Fruit fly (Drosophila melanogaster) whole organism, embryonic: ENCODE results near the gene CG6051.

ENCODE experiments used
- Antp ChIP-seq: fragments of 200-800 bp; sonication (Bioruptor generic); optimal IDR thresholded peaks from 3 replicates; lab custom pipeline; 2016; ENCODE audit warnings: missing biosample characterization, missing genetic modification characterization
- CG10543 ChIP-seq: fragments of 200-800 bp; sonication (Bioruptor generic); optimal IDR thresholded peaks from 3 replicates; lab custom pipeline; 2017; ENCODE audit warnings: missing biosample characterization, mild to moderate bottlenecking, missing genetic modification characterization, moderate library complexity
- CG11504 ChIP-seq: fragments of 200-800 bp; sonication (Bioruptor generic); optimal IDR thresholded peaks from 3 replicates; lab custom pipeline; 2019; ENCODE audit warnings: missing biosample characterization, mild to moderate bottlenecking, missing genetic modification characterization, moderate library complexity
- CG12071 ChIP-seq: fragments of 200-800 bp; sonication (Bioruptor generic); optimal IDR thresholded peaks from 3 replicates; lab custom pipeline; 2018; ENCODE audit warnings: missing biosample characterization, mild to moderate bottlenecking, missing genetic modification characterization
- CG12155 ChIP-seq: fragments of 200-800 bp; sonication (Bioruptor generic); optimal IDR thresholded peaks from 3 replicates; lab custom pipeline; 2016; ENCODE audit warnings: missing biosample characterization, missing genetic modification characterization
- CG14710 ChIP-seq: fragments of 200-800 bp; sonication (Bioruptor generic); optimal IDR thresholded peaks from 3 replicates; lab custom pipeline; 2019; ENCODE audit warnings: missing biosample characterization, mild to moderate bottlenecking, missing genetic modification characterization, moderate library complexity
- CG1603 ChIP-seq: fragments of 200-800 bp; sonication (Bioruptor generic); optimal IDR thresholded peaks from 2 replicates; lab custom pipeline; 2019; ENCODE audit warnings: missing biosample characterization, mild to moderate bottlenecking, missing genetic modification characterization, moderate library complexity
- CG18262 ChIP-seq: fragments of 200-800 bp; optimal IDR thresholded peaks from 3 replicates; lab custom pipeline; 2019; ENCODE audit warnings: missing biosample characterization, mild to moderate bottlenecking, missing genetic modification characterization, moderate library complexity
- CG31365 ChIP-seq: fragments of 200-800 bp; sonication (Bioruptor generic); optimal IDR thresholded peaks from 2 replicates; lab custom pipeline; 2018; ENCODE audit warnings: missing biosample characterization, mild to moderate bottlenecking, missing genetic modification characterization
- CG6272 ChIP-seq: fragments of 200-800 bp; sonication (Bioruptor generic); IDR thresholded peaks from 2 replicates; pipeline ENCODE4 v1.3.6; 2022; ENCODE audit warnings: missing biosample characterization, missing genetic modification characterization
- CG7372 ChIP-seq: fragments of 200-800 bp; sonication (Bioruptor generic); IDR thresholded peaks from 2 replicates; pipeline ENCODE4 v1.3.6; 2022; ENCODE audit warnings: missing biosample characterization, missing genetic modification characterization
- CG7928 ChIP-seq: fragments of 200-800 bp; sonication (Bioruptor generic); optimal IDR thresholded peaks from 2 replicates; lab custom pipeline; 2017; ENCODE audit warnings: missing biosample characterization, mild to moderate bottlenecking, missing genetic modification characterization
- CG8290 ChIP-seq, 3 experiments: fragments of 200-800 bp; sonication (Bioruptor generic); optimal IDR thresholded peaks; 2 replicates each; lab custom pipeline; 2016 to 2019; ENCODE audit warnings: missing biosample characterization in 3 of 3, missing genetic modification characterization in 3 of 3, mild to moderate bottlenecking in 2 of 3, moderate library complexity in 1 of 3
- CG8388 ChIP-seq: fragments of 200-800 bp; sonication (Bioruptor generic); optimal IDR thresholded peaks from 2 replicates; lab custom pipeline; 2019; ENCODE audit warnings: missing biosample characterization, mild to moderate bottlenecking, missing genetic modification characterization, moderate library complexity
- CG9817 ChIP-seq: fragments of 200-800 bp; sonication (Bioruptor generic); optimal IDR thresholded peaks from 2 replicates; lab custom pipeline; 2018; ENCODE audit warnings: missing biosample characterization, mild to moderate bottlenecking, missing genetic modification characterization, moderate library complexity
- CHES-1-like ChIP-seq: fragments of 200-800 bp; sonication (Bioruptor generic); optimal IDR thresholded peaks from 2 replicates; lab custom pipeline; 2016; ENCODE audit warnings: missing biosample characterization, missing genetic modification characterization
- Camta ChIP-seq: fragments of 200-800 bp; sonication (Bioruptor generic); optimal IDR thresholded peaks from 2 replicates; lab custom pipeline; 2016; ENCODE audit warnings: missing biosample characterization, missing genetic modification characterization
- CrebB ChIP-seq: fragments of 200-800 bp; sonication (Bioruptor generic); optimal IDR thresholded peaks from 3 replicates; lab custom pipeline; 2018; ENCODE audit warnings: missing biosample characterization, mild to moderate bottlenecking, missing genetic modification characterization
- D ChIP-seq, 2 experiments: fragments of 200-800 bp in 1 of 2; fragments of >200 bp in 1 of 2; sonication (Bioruptor generic) in 1 of 2; optimal IDR thresholded peaks; 2 replicates in 1 of 2; 3 replicates in 1 of 2; lab custom pipeline; 2017; ENCODE audit warnings: mild to moderate bottlenecking in 1 of 2, missing biosample characterization in 1 of 2, missing genetic modification characterization in 1 of 2, missing genetic modification reagents in 1 of 2
- D19A ChIP-seq: fragments of 200-800 bp; optimal IDR thresholded peaks from 3 replicates; lab custom pipeline; 2019; ENCODE audit warnings: missing biosample characterization, mild to moderate bottlenecking, missing genetic modification characterization, moderate library complexity
- Drgx ChIP-seq: fragments of 200-800 bp; sonication (Bioruptor generic); IDR thresholded peaks from 2 replicates; pipeline ENCODE4 v1.3.6; 2022; ENCODE audit warnings: missing biosample characterization, missing genetic modification characterization
- Ets65A ChIP-seq: fragments of 200-800 bp; sonication (Bioruptor generic); peaks from one replicate; lab custom pipeline; 2016; ENCODE audit warnings: missing biosample characterization, missing genetic modification characterization
- Gsc ChIP-seq: fragments of 200-800 bp; sonication (Bioruptor generic); IDR thresholded peaks from 2 replicates; pipeline ENCODE4 v1.3.6; 2022; ENCODE audit warnings: missing biosample characterization, missing genetic modification characterization
- Gug ChIP-seq: fragments of 200-800 bp; sonication (Bioruptor generic); IDR thresholded peaks from 4 replicates; pipeline ENCODE4 v1.3.6; 2022; ENCODE audit warnings: missing biosample characterization, missing genetic modification characterization
- Hr51 ChIP-seq, 2 experiments: fragments of 200-800 bp; sonication (Bioruptor generic); optimal IDR thresholded peaks; 2 replicates in 1 of 2; 3 replicates in 1 of 2; lab custom pipeline; 2016 to 2018; ENCODE audit warnings: missing biosample characterization in 2 of 2, missing genetic modification characterization in 2 of 2, mild to moderate bottlenecking in 1 of 2, moderate library complexity in 1 of 2
- Lpt ChIP-seq: fragments of >200 bp; optimal IDR thresholded peaks from 2 replicates; lab custom pipeline; 2018; ENCODE audit warnings: missing biosample characterization, missing genetic modification characterization
- MBD-R2 ChIP-seq: fragments of 200-800 bp; sonication (Bioruptor generic); IDR thresholded peaks from 2 replicates; pipeline ENCODE4 v1.3.6; 2022; ENCODE audit warnings: missing biosample characterization, missing genetic modification characterization
- Mad ChIP-seq: fragments of 200-800 bp; sonication (Bioruptor generic); optimal IDR thresholded peaks from 2 replicates; lab custom pipeline; 2016; ENCODE audit warnings: missing biosample characterization, missing genetic modification characterization
- Opbp ChIP-seq: fragments of 200-800 bp; sonication (Bioruptor generic); IDR thresholded peaks from 3 replicates; pipeline ENCODE4 v1.3.6; 2022; ENCODE audit warnings: missing biosample characterization, missing genetic modification characterization; ENCODE audit not compliant: partially characterized antibody
- Pdp1 ChIP-seq, 2 experiments: fragments of 200-800 bp; sonication (Bioruptor generic); optimal IDR thresholded peaks; 3 replicates each; lab custom pipeline; 2016; ENCODE audit warnings: missing biosample characterization in 2 of 2, missing genetic modification characterization in 2 of 2, mild to moderate bottlenecking in 1 of 2, moderate library complexity in 1 of 2
- Side ChIP-seq: fragments of 200-800 bp; sonication (Bioruptor generic); optimal IDR thresholded peaks from 2 replicates; lab custom pipeline; 2016; ENCODE audit warnings: missing biosample characterization, missing genetic modification characterization
- Sox102F ChIP-seq: fragments of 200-800 bp; sonication (Bioruptor generic); optimal IDR thresholded peaks from 2 replicates; lab custom pipeline; 2018; ENCODE audit warnings: missing biosample characterization, mild to moderate bottlenecking, missing genetic modification characterization, moderate library complexity
- bigmax ChIP-seq: fragments of 200-800 bp; sonication (Bioruptor generic); optimal IDR thresholded peaks from 2 replicates; lab custom pipeline; 2018; ENCODE audit warnings: missing biosample characterization, mild to moderate bottlenecking, missing genetic modification characterization
- cato ChIP-seq: fragments of 200-800 bp; sonication (Bioruptor generic); optimal IDR thresholded peaks from 2 replicates; lab custom pipeline; 2016; ENCODE audit warnings: missing biosample characterization, missing genetic modification characterization, borderline replicate concordance
- croc ChIP-seq: fragments of 200-800 bp; sonication (Bioruptor generic); conservative IDR thresholded peaks from 3 replicates; pipeline ENCODE4 v1.3.6; 2022; ENCODE audit warnings: missing biosample characterization, missing genetic modification characterization
- crol ChIP-seq: fragments of 200-800 bp; sonication (Bioruptor generic); IDR thresholded peaks from 2 replicates; pipeline ENCODE4 v1.3.6; 2022; ENCODE audit warnings: missing biosample characterization, missing genetic modification characterization
- fru ChIP-seq: fragments of >200 bp; optimal IDR thresholded peaks from 2 replicates; lab custom pipeline; 2017
- gem ChIP-seq: fragments of 200-800 bp; sonication (Bioruptor generic); optimal IDR thresholded peaks from 2 replicates; lab custom pipeline; 2019; ENCODE audit warnings: missing biosample characterization, mild to moderate bottlenecking, missing genetic modification characterization, moderate library complexity
- grn ChIP-seq: fragments of 200-800 bp; sonication (Bioruptor generic); optimal IDR thresholded peaks from 3 replicates; lab custom pipeline; 2017; ENCODE audit warnings: missing biosample characterization, missing genetic modification characterization
- jumu ChIP-seq: fragments of 200-800 bp; sonication (Bioruptor generic); optimal IDR thresholded peaks from 3 replicates; lab custom pipeline; 2016; ENCODE audit warnings: missing biosample characterization, missing genetic modification characterization
- otp ChIP-seq: fragments of 200-800 bp; sonication (Bioruptor generic); IDR thresholded peaks from 3 replicates; pipeline ENCODE4, ENCODE4 v1.3.6; 2022; ENCODE audit warnings: missing biosample characterization, missing genetic modification characterization
- p53 ChIP-seq: fragments of 200-800 bp; sonication (Bioruptor generic); optimal IDR thresholded peaks from 2 replicates; lab custom pipeline; 2016; ENCODE audit warnings: missing biosample characterization, missing genetic modification characterization
- phol ChIP-seq: fragments of 200-800 bp; sonication (Bioruptor generic); optimal IDR thresholded peaks from 3 replicates; lab custom pipeline; 2018; ENCODE audit warnings: missing biosample characterization, mild to moderate bottlenecking, missing genetic modification characterization, moderate library complexity
- sim ChIP-seq: fragments of 200-800 bp; sonication (Bioruptor generic); IDR thresholded peaks from 2 replicates; pipeline ENCODE4 v1.3.6; 2022; ENCODE audit warnings: missing biosample characterization, missing genetic modification characterization
- sr ChIP-seq: fragments of 200-800 bp; sonication (Bioruptor generic); IDR thresholded peaks from 3 replicates; pipeline ENCODE4 v1.3.6; 2022; ENCODE audit warnings: missing biosample characterization, missing genetic modification characterization
- stwl ChIP-seq: fragments of 200-800 bp; sonication (Bioruptor generic); optimal IDR thresholded peaks from 3 replicates; lab custom pipeline; 2018; ENCODE audit warnings: missing biosample characterization, mild to moderate bottlenecking, missing genetic modification characterization, moderate library complexity
- twi ChIP-seq: fragments of 200-800 bp; optimal IDR thresholded peaks from 2 replicates; lab custom pipeline; 2019; ENCODE audit warnings: missing biosample characterization, mild to moderate bottlenecking, missing genetic modification characterization, moderate library complexity
- tx ChIP-seq: fragments of 200-800 bp; sonication (Bioruptor generic); optimal IDR thresholded peaks from 2 replicates; lab custom pipeline; 2016; ENCODE audit warnings: missing biosample characterization, missing genetic modification characterization
- vnd ChIP-seq: fragments of 200-800 bp; sonication (Bioruptor generic); IDR thresholded peaks from 3 replicates; pipeline ENCODE4 v1.3.6; 2022; ENCODE audit warnings: missing biosample characterization, missing genetic modification characterization; ENCODE audit not compliant: partially characterized antibody
- wdn ChIP-seq: fragments of 200-800 bp; sonication (Bioruptor generic); IDR thresholded peaks from 2 replicates; pipeline ENCODE4 v1.3.6; 2022; ENCODE audit warnings: missing biosample characterization, missing genetic modification characterization
- zfh1 ChIP-seq: fragments of 200-800 bp; sonication (Bioruptor generic); IDR thresholded peaks from 3 replicates; pipeline ENCODE4 v1.3.6; 2022; ENCODE audit warnings: missing biosample characterization, missing genetic modification characterization

Gene CG6051

dm6 chr3R:27139963-27140362, 10.9 kb downstream of the CG6051 start (continued):
- peak; percentile 5 for TF ChIP-seq Camta (GFP tag; lab: Kevin White, UChicago)
- no peak for TF ChIP-seq MBD-R2 (GFP tag; lab: Robert Waterston, UW)
- TF ChIP-seq stwl (tag; lab: Kevin White, UChicago), result peak; percentile 100
- TF ChIP-seq CG14710 (tag; lab: Kevin White, UChicago), result peak; percentile 4
- TF ChIP-seq sr (GFP tag; lab: Robert Waterston, UW), result no peak
- no peak for TF ChIP-seq bigmax
- TF ChIP-seq Lpt (GFP tag; lab: Kevin White, UChicago), result no peak
- peak; percentile 24 for TF ChIP-seq CG12155
- TF ChIP-seq CG31365 (tag; lab: Kevin White, UChicago), result no peak
- no peak for TF ChIP-seq Side (GFP tag; lab: Kevin White, UChicago)
- TF ChIP-seq croc (GFP tag; lab: Robert Waterston, UW), result no peak
- peak; percentile 33 for TF ChIP-seq Ets65A (GFP tag; lab: Kevin White, UChicago)
- TF ChIP-seq Drgx (GFP tag; lab: Robert Waterston, UW), result no peak
- no peak for TF ChIP-seq grn (GFP tag; lab: Kevin White, UChicago)
- TF ChIP-seq fru, result no peak
- no peak for TF ChIP-seq p53
- TF ChIP-seq CG11504 (tag; lab: Kevin White, UChicago), result peak; percentile 21
- no peak for TF ChIP-seq CG12071
- TF ChIP-seq Gug (GFP tag; lab: Robert Waterston, UW), result no peak
- TF ChIP-seq Hr51 (GFP tag; optimal IDR thresholded peaks at IDR 0.05; lab: Kevin White, UChicago), result peak in 1 of 2 experiments; percentile 1
- peak; percentile 24 for TF ChIP-seq phol (tag; lab: Kevin White, UChicago)
- TF ChIP-seq vnd (GFP tag; lab: Robert Waterston, UW), result no peak
- no peak for TF ChIP-seq D (optimal IDR thresholded peaks at IDR 0.05; lab: Kevin White, UChicago)
- no peak for TF ChIP-seq D (GFP tag; optimal IDR thresholded peaks at IDR 0.05; lab: Kevin White, UChicago)
- no peak for TF ChIP-seq CG7372 (GFP tag; lab: Robert Waterston, UW)
- no peak for TF ChIP-seq twi
- no peak for TF ChIP-seq CG10543 (GFP tag; lab: Kevin White, UChicago)
- TF ChIP-seq Mad (GFP tag; lab: Kevin White, UChicago), result no peak
- 0 out of 3 replicates have a peak, but pooled peaks have one; percentile 6 for TF ChIP-seq zfh1 (GFP tag; lab: Robert Waterston, UW)
- TF ChIP-seq crol (GFP tag; lab: Robert Waterston, UW), result no peak
- TF ChIP-seq CG9817 (tag; lab: Kevin White, UChicago), result no peak
- no peak for TF ChIP-seq sim (GFP tag; lab: Robert Waterston, UW)
- TF ChIP-seq jumu (GFP tag; lab: Kevin White, UChicago), result no peak
- peak; percentile 17 for TF ChIP-seq CG8290 (GFP tag; optimal IDR thresholded peaks at IDR 0.05; lab: Kevin White, UChicago)
- TF ChIP-seq CG8290 (tag; optimal IDR thresholded peaks at IDR 0.05; lab: Kevin White, UChicago), result no peak
- no peak for TF ChIP-seq CHES-1-like (GFP tag; lab: Kevin White, UChicago)
- no peak for TF ChIP-seq wdn (GFP tag; lab: Robert Waterston, UW)
- peak; percentile 31 for TF ChIP-seq Sox102F (GFP tag; lab: Kevin White, UChicago)
- peak; percentile 31 for TF ChIP-seq CG1603 (tag; lab: Kevin White, UChicago)
- peak; percentile 83 for TF ChIP-seq D19A (tag; lab: Kevin White, UChicago)
- TF ChIP-seq Pdp1 (GFP tag; optimal IDR thresholded peaks at IDR 0.05; lab: Kevin White, UChicago), result peak in 1 of 2 experiments; percentile 84
- no peak for TF ChIP-seq cato
- TF ChIP-seq otp, result no peak
- TF ChIP-seq CG7928, result no peak
- TF ChIP-seq CG18262, result peak; percentile 17
- TF ChIP-seq gem (tag; lab: Kevin White, UChicago), result peak; percentile 37
- no peak for TF ChIP-seq tx (GFP tag; lab: Kevin White, UChicago)
- peak; percentile 1 for TF ChIP-seq CG8388 (GFP tag; lab: Kevin White, UChicago)
- no peak for TF ChIP-seq Gsc
- peak; percentile 26; the same call in 1 of the 3 replicates for TF ChIP-seq Opbp (GFP tag; lab: Robert Waterston, UW)
- no peak for TF ChIP-seq CG6272 (GFP tag; lab: Robert Waterston, UW)
- no peak for TF ChIP-seq CrebB
- TF ChIP-seq Antp (GFP tag; lab: Kevin White, UChicago), result no peak
